Fruit fly (Drosophila melanogaster) whole organism, embryonic: ENCODE data around the gene Sem1.

Experiments used
- CG11398 ChIP-seq: fragments of 200-800 bp; sonication (Bioruptor generic); optimal IDR thresholded peaks from 2 replicates; lab custom pipeline; 2016; ENCODE audit warnings: missing biosample characterization, missing genetic modification characterization
- CG11456 ChIP-seq: fragments of 200-800 bp; sonication (Bioruptor generic); IDR thresholded peaks from 3 replicates; pipeline ENCODE4 v1.3.6; 2022; ENCODE audit warnings: missing biosample characterization, missing genetic modification characterization
- CG1233 ChIP-seq: fragments of 200-800 bp; sonication (Bioruptor generic); optimal IDR thresholded peaks from 4 replicates; lab custom pipeline; 2018; ENCODE audit warnings: missing biosample characterization, mild to moderate bottlenecking, missing genetic modification characterization
- CG13123 ChIP-seq: fragments of 200-800 bp; sonication (Bioruptor generic); optimal IDR thresholded peaks from 2 replicates; lab custom pipeline; 2016; ENCODE audit warnings: missing biosample characterization, missing genetic modification characterization
- CG13894 ChIP-seq: fragments of 200-800 bp; sonication (Bioruptor generic); optimal IDR thresholded peaks from 3 replicates; lab custom pipeline; 2018; ENCODE audit warnings: missing biosample characterization, mild to moderate bottlenecking, missing genetic modification characterization, moderate library complexity
- CG15073 ChIP-seq: fragments of 200-800 bp; sonication (Bioruptor generic); optimal IDR thresholded peaks from 2 replicates; lab custom pipeline; 2016; ENCODE audit warnings: missing biosample characterization, missing genetic modification characterization
- CG17568 ChIP-seq: fragments of 200-800 bp; sonication (Bioruptor generic); optimal IDR thresholded peaks from 2 replicates; lab custom pipeline; 2018; ENCODE audit warnings: missing biosample characterization, mild to moderate bottlenecking, missing genetic modification characterization, moderate library complexity
- CG18011 ChIP-seq: fragments of 200-800 bp; sonication (Bioruptor generic); optimal IDR thresholded peaks from 2 replicates; lab custom pipeline; 2017; ENCODE audit warnings: missing biosample characterization, missing genetic modification characterization, mild to moderate bottlenecking, moderate library complexity, missing genotype
- CG2116 ChIP-seq: fragments of 200-800 bp; sonication (Bioruptor generic); optimal IDR thresholded peaks from 3 replicates; lab custom pipeline; 2018; ENCODE audit warnings: missing biosample characterization, mild to moderate bottlenecking, missing genetic modification characterization
- CG3065 ChIP-seq: fragments of 200-800 bp; sonication (Bioruptor generic); optimal IDR thresholded peaks from 2 replicates; lab custom pipeline; 2016; ENCODE audit warnings: missing biosample characterization, missing genetic modification characterization
- CG31224 ChIP-seq: fragments of 200-800 bp; sonication (Bioruptor generic); IDR thresholded peaks from 2 replicates; pipeline ENCODE4 v1.3.6; 2022; ENCODE audit warnings: missing biosample characterization, missing genetic modification characterization
- CG31388 ChIP-seq: fragments of 200-800 bp; sonication (Bioruptor generic); optimal IDR thresholded peaks from 2 replicates; lab custom pipeline; 2016; ENCODE audit warnings: missing biosample characterization, missing genetic modification characterization
- CG32532 ChIP-seq: fragments of 200-800 bp; sonication (Bioruptor generic); IDR thresholded peaks from 2 replicates; pipeline ENCODE4 v1.3.6; 2022; ENCODE audit warnings: missing biosample characterization, missing genetic modification characterization
- CG32772 ChIP-seq: fragments of 200-800 bp; sonication (Bioruptor generic); IDR thresholded peaks from 2 replicates; pipeline ENCODE4 v1.3.6; 2022; ENCODE audit warnings: missing biosample characterization, missing genetic modification characterization
- CG4820 ChIP-seq: fragments of 200-800 bp; sonication (Bioruptor generic); optimal IDR thresholded peaks from 3 replicates; lab custom pipeline; 2016; ENCODE audit warnings: missing biosample characterization, missing genetic modification characterization
- CG4854 ChIP-seq: fragments of 200-800 bp; sonication (Bioruptor generic); optimal IDR thresholded peaks from 2 replicates; lab custom pipeline; 2016; ENCODE audit warnings: missing biosample characterization, missing genetic modification characterization, inconsistent platforms
- CG6654 ChIP-seq: fragments of 200-800 bp; sonication (Bioruptor generic); optimal IDR thresholded peaks from 2 replicates; lab custom pipeline; 2017; ENCODE audit warnings: missing biosample characterization, mild to moderate bottlenecking, missing genetic modification characterization
- CHES-1-like ChIP-seq: fragments of 200-800 bp; sonication (Bioruptor generic); optimal IDR thresholded peaks from 2 replicates; lab custom pipeline; 2016; ENCODE audit warnings: missing biosample characterization, missing genetic modification characterization
- D19B ChIP-seq: fragments of 200-800 bp; sonication (Bioruptor generic); optimal IDR thresholded peaks from 2 replicates; lab custom pipeline; 2017; ENCODE audit warnings: missing biosample characterization, mild to moderate bottlenecking, missing genetic modification characterization
- Drgx ChIP-seq: fragments of 200-800 bp; sonication (Bioruptor generic); IDR thresholded peaks from 2 replicates; pipeline ENCODE4 v1.3.6; 2022; ENCODE audit warnings: missing biosample characterization, missing genetic modification characterization
- Fer2 ChIP-seq: fragments of 200-800 bp; sonication (Bioruptor generic); optimal IDR thresholded peaks from 2 replicates; lab custom pipeline; 2018; ENCODE audit warnings: missing biosample characterization, mild to moderate bottlenecking, missing genetic modification characterization, moderate library complexity
- Gsc ChIP-seq: fragments of 200-800 bp; sonication (Bioruptor generic); IDR thresholded peaks from 2 replicates; pipeline ENCODE4 v1.3.6; 2022; ENCODE audit warnings: missing biosample characterization, missing genetic modification characterization
- Kr ChIP-seq: fragments of 200-800 bp; sonication (Bioruptor generic); optimal IDR thresholded peaks from 2 replicates; lab custom pipeline; 2017; ENCODE audit warnings: missing biosample characterization, mild to moderate bottlenecking, missing genetic modification characterization
- NC2α ChIP-seq: fragments of 200-800 bp; sonication (Bioruptor generic); optimal IDR thresholded peaks from 2 replicates; lab custom pipeline; 2016; ENCODE audit warnings: missing biosample characterization, missing genetic modification characterization
- Optix ChIP-seq: fragments of 200-800 bp; sonication (Bioruptor generic); IDR thresholded peaks from 3 replicates; pipeline ENCODE4 v1.3.6; 2022; ENCODE audit warnings: missing biosample characterization, missing genetic modification characterization
- PHDP ChIP-seq: fragments of 200-800 bp; sonication (Bioruptor generic); optimal IDR thresholded peaks from 3 replicates; lab custom pipeline; 2018; ENCODE audit warnings: missing biosample characterization, mild to moderate bottlenecking, missing genetic modification characterization, moderate library complexity
- Spps ChIP-seq: fragments of 200-800 bp; sonication (Bioruptor generic); optimal IDR thresholded peaks from 2 replicates; lab custom pipeline; 2018; ENCODE audit warnings: missing biosample characterization, mild to moderate bottlenecking, missing genetic modification characterization
- Xbp1 ChIP-seq: fragments of 200-800 bp; sonication (Bioruptor generic); optimal IDR thresholded peaks from 3 replicates; lab custom pipeline; 2016; ENCODE audit warnings: missing biosample characterization, mild to moderate bottlenecking, missing genetic modification characterization
- amos ChIP-seq: fragments of 200-800 bp; sonication (Bioruptor generic); IDR thresholded peaks from 2 replicates; pipeline ENCODE4 v1.3.6; 2022; ENCODE audit warnings: missing biosample characterization, missing genetic modification characterization; ENCODE audit not compliant: partially characterized antibody
- ap ChIP-seq: fragments of 200-800 bp; sonication (Bioruptor generic); IDR thresholded peaks from 2 replicates; pipeline ENCODE4 v1.3.6; 2022; ENCODE audit warnings: missing biosample characterization, missing genetic modification characterization
- ara ChIP-seq: fragments of 200-800 bp; sonication (Bioruptor generic); IDR thresholded peaks from 2 replicates; pipeline ENCODE4 v1.3.6; 2022; ENCODE audit warnings: missing biosample characterization, missing genetic modification characterization
- cad ChIP-seq: fragments of >200 bp; optimal IDR thresholded peaks from 2 replicates; lab custom pipeline; 2017; ENCODE audit warnings: missing biosample characterization, missing genetic modification characterization
- crol ChIP-seq: fragments of 200-800 bp; sonication (Bioruptor generic); IDR thresholded peaks from 2 replicates; pipeline ENCODE4 v1.3.6; 2022; ENCODE audit warnings: missing biosample characterization, missing genetic modification characterization
- dmrt11E ChIP-seq: fragments of 200-800 bp; sonication (Bioruptor generic); optimal IDR thresholded peaks from 3 replicates; lab custom pipeline; 2018; ENCODE audit warnings: missing biosample characterization, mild to moderate bottlenecking, missing genetic modification characterization, moderate library complexity
- fru ChIP-seq: fragments of >200 bp; optimal IDR thresholded peaks from 2 replicates; lab custom pipeline; 2017
- gem ChIP-seq: fragments of 200-800 bp; sonication (Bioruptor generic); optimal IDR thresholded peaks from 2 replicates; lab custom pipeline; 2019; ENCODE audit warnings: missing biosample characterization, mild to moderate bottlenecking, missing genetic modification characterization, moderate library complexity
- kay ChIP-seq: fragments of 200-800 bp; sonication (Bioruptor generic); optimal IDR thresholded peaks from 2 replicates; lab custom pipeline; 2016; ENCODE audit warnings: missing biosample characterization, missing genetic modification characterization
- mirr ChIP-seq: fragments of 200-800 bp; sonication (Bioruptor generic); optimal IDR thresholded peaks from 3 replicates; lab custom pipeline; 2018; ENCODE audit warnings: missing biosample characterization, mild to moderate bottlenecking, missing genetic modification characterization
- nmo ChIP-seq: fragments of 200-800 bp; sonication (Bioruptor generic); optimal IDR thresholded peaks from 2 replicates; lab custom pipeline; 2018; ENCODE audit warnings: missing biosample characterization, mild to moderate bottlenecking, missing genetic modification characterization, moderate library complexity
- p53 ChIP-seq: fragments of 200-800 bp; sonication (Bioruptor generic); optimal IDR thresholded peaks from 2 replicates; lab custom pipeline; 2016; ENCODE audit warnings: missing biosample characterization, missing genetic modification characterization
- pan ChIP-seq, 4 experiments: fragments of >200 bp in 3 of 4; fragments of 200-800 bp in 1 of 4; sonication (Bioruptor generic) in 1 of 4; optimal IDR thresholded peaks in 3 of 4; IDR thresholded peaks in 1 of 4; 2 replicates each; pipeline versions ENCODE4 v1.3.6 to Lab custom; 2017 to 2022; ENCODE audit warnings: missing biosample characterization in 2 of 4, missing genetic modification characterization in 2 of 4, mixed read lengths in 1 of 4
- pb ChIP-seq: fragments of 200-800 bp; sonication (Bioruptor generic); optimal IDR thresholded peaks from 3 replicates; lab custom pipeline; 2016; ENCODE audit warnings: missing biosample characterization, missing genetic modification characterization
- prd ChIP-seq, 3 experiments: fragments of >200 bp in 2 of 3; fragments of 200-800 bp in 1 of 3; sonication (Bioruptor generic) in 1 of 3; optimal IDR thresholded peaks in 2 of 3; IDR thresholded peaks in 1 of 3; 2 replicates in 2 of 3; 3 replicates in 1 of 3; pipeline versions ENCODE4 v1.3.6 to Lab custom; 2017 to 2022; ENCODE audit warnings: missing biosample characterization in 1 of 3, missing genetic modification characterization in 1 of 3
- pros ChIP-seq: fragments of 200-800 bp; sonication (Bioruptor generic); optimal IDR thresholded peaks from 3 replicates; lab custom pipeline; 2019; ENCODE audit warnings: missing biosample characterization, mild to moderate bottlenecking, missing genetic modification characterization, moderate library complexity
- schlank ChIP-seq: fragments of 200-800 bp; sonication (Bioruptor generic); optimal IDR thresholded peaks from 2 replicates; lab custom pipeline; 2018; ENCODE audit warnings: missing biosample characterization, mild to moderate bottlenecking, missing genetic modification characterization
- sd ChIP-seq: fragments of 200-800 bp; sonication (Bioruptor generic); optimal IDR thresholded peaks from 3 replicates; lab custom pipeline; 2018; ENCODE audit warnings: missing biosample characterization, mild to moderate bottlenecking, missing genetic modification characterization, moderate library complexity
- sens ChIP-seq: fragments of 200-800 bp; sonication (Bioruptor generic); peaks from one replicate; lab custom pipeline; 2016; ENCODE audit warnings: missing biosample characterization, missing genetic modification characterization
- tio ChIP-seq: fragments of 200-800 bp; sonication (Bioruptor generic); optimal IDR thresholded peaks from 2 replicates; lab custom pipeline; 2017; ENCODE audit warnings: missing biosample characterization, missing genetic modification characterization, inconsistent platforms
- vvl ChIP-seq: fragments of 200-800 bp; sonication (Bioruptor generic); IDR thresholded peaks from 2 replicates; pipeline ENCODE4 v1.3.6; 2022; ENCODE audit warnings: missing biosample characterization, missing genetic modification characterization

Sem1 gene

DNA sequence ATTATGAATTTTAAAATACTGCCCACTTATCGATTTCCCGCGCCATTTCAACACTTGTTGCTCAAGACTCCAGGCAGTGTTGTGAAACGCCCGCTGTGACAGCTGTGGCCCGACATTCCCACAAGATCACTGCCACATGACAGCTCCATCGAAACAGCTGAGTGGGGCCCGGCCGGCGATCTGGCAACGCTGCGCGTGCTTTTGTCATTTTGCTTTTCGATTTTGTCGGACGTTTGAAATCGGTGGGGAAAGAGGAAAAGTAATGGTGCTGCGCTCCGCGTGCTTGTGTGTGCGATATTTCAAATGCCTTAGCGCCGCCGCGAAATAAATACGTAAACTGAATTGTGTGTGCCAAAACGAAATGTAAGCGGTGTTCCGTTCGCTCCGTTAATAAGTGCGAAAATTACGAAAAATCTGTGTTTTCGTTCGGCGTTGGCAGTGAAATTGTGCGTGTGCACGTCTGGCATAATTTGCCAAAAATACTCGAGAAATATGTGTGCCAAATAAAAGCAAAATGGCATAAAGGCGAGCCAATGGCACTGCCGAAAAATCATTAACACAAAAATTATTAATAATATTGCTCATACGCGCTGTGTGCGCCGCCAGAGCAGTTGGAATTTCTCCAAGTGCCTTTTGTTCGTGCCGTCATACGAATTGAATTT, 21.5 kb upstream of the Sem1 start (continued):
- no peak for TF ChIP-seq dmrt11E
- TF ChIP-seq CG31388 (GFP tag; lab: Kevin White, UChicago): no peak
- peak; percentile 56 for TF ChIP-seq schlank (tag; lab: Kevin White, UChicago)
- TF ChIP-seq CG13894 (tag; lab: Kevin White, UChicago): peak; percentile 63
- no peak for TF ChIP-seq kay (GFP tag; lab: Kevin White, UChicago)
- TF ChIP-seq pan (optimal IDR thresholded peaks at IDR 0.05; lab: Kevin White, UChicago): no peak
- TF ChIP-seq pan (GFP tag; optimal IDR thresholded peaks at IDR 0.05 in 1 of 2, IDR thresholded peaks at IDR 0.05 in 1 of 2): peak in 1 of 2 experiments; percentile 23
- no peak for TF ChIP-seq tio (GFP tag; lab: Kevin White, UChicago)
- peak; percentile 12; the same call in 1 of the 2 replicates for TF ChIP-seq ara
- no peak for TF ChIP-seq prd (optimal IDR thresholded peaks at IDR 0.05; lab: Kevin White, UChicago)
- TF ChIP-seq prd (GFP tag; IDR thresholded peaks at IDR 0.05; lab: Robert Waterston, UW): peak; percentile 55; the same call in 2 of the 3 replicates
- TF ChIP-seq CG32772: peak; percentile 41; the same call in 1 of the 2 replicates
- no peak for TF ChIP-seq cad
- TF ChIP-seq CG11456 (GFP tag; lab: Robert Waterston, UW): peak; percentile 75
- TF ChIP-seq vvl: peak; percentile 58
- TF ChIP-seq CG13123: peak; percentile 51
- TF ChIP-seq p53: peak; percentile 17
- TF ChIP-seq pb (GFP tag; lab: Kevin White, UChicago): peak; percentile 34
- TF ChIP-seq CG6654 (GFP tag; lab: Kevin White, UChicago): no peak
- no peak for TF ChIP-seq CG4854 (GFP tag; lab: Kevin White, UChicago)
- peak; percentile 80 for TF ChIP-seq CG2116 (GFP tag; lab: Kevin White, UChicago)
- TF ChIP-seq pros (GFP tag; lab: Kevin White, UChicago): no peak
- TF ChIP-seq gem (tag; lab: Kevin White, UChicago): peak; percentile 58
- peak; percentile 54 for TF ChIP-seq CG32532 (GFP tag; lab: Robert Waterston, UW)
- TF ChIP-seq mirr (GFP tag; lab: Kevin White, UChicago): peak; percentile 58
- no peak for TF ChIP-seq ap (GFP tag; lab: Robert Waterston, UW)
- no peak for TF ChIP-seq fru (lab: Kevin White, UChicago)
- TF ChIP-seq CG1233 (GFP tag; lab: Kevin White, UChicago): peak; percentile 43
- TF ChIP-seq Optix (GFP tag; lab: Robert Waterston, UW): peak; percentile 70; the same call in 2 of the 3 replicates
- TF ChIP-seq CG3065 (GFP tag; lab: Kevin White, UChicago): no peak
- 0 out of 2 replicates have a peak, but pooled peaks have one; percentile 15 for TF ChIP-seq CG31224
- no peak for TF ChIP-seq Kr (GFP tag; lab: Kevin White, UChicago)
- TF ChIP-seq Xbp1: peak; percentile 31
- peak; percentile 23 for TF ChIP-seq CG11398
- no peak for TF ChIP-seq D19B (GFP tag; lab: Kevin White, UChicago)
- no peak for TF ChIP-seq CG15073 (GFP tag; lab: Kevin White, UChicago)
- no peak for TF ChIP-seq NC2α (GFP tag; lab: Kevin White, UChicago)
- peak; percentile 92 for TF ChIP-seq crol (GFP tag; lab: Robert Waterston, UW)
- peak; percentile 38 for TF ChIP-seq PHDP (tag; lab: Kevin White, UChicago)
- TF ChIP-seq Fer2 (tag; lab: Kevin White, UChicago): no peak
- peak; percentile 83 for TF ChIP-seq sens
- TF ChIP-seq CHES-1-like (GFP tag; lab: Kevin White, UChicago): peak; percentile 73
- TF ChIP-seq Gsc (GFP tag; lab: Robert Waterston, UW): no peak
- no peak for TF ChIP-seq CG17568 (GFP tag; lab: Kevin White, UChicago)
- TF ChIP-seq CG18011 (GFP tag; lab: Kevin White, UChicago): no peak
- TF ChIP-seq CG4820 (GFP tag; lab: Kevin White, UChicago): no peak
- no peak for TF ChIP-seq sd
- TF ChIP-seq Drgx: peak; percentile 73
- peak; percentile 68; the same call in 1 of the 2 replicates for TF ChIP-seq amos (GFP tag; lab: Robert Waterston, UW)
- no peak for TF ChIP-seq Spps (tag; lab: Kevin White, UChicago)
- peak; percentile 16 for TF ChIP-seq nmo (GFP tag; lab: Kevin White, UChicago)
